Worm (Caenorhabditis elegans) whole organism, L4 larva: ENCODE results near the gene M03C11.3.

ENCODE experiments used
- F26F4.8 ChIP-seq: fragments of 200-800 bp; sonication (Bioruptor generic); conservative IDR thresholded peaks from 2 replicates; pipeline ENCODE4 v1.3.6; 2022; ENCODE audit warnings: missing genetic modification characterization, missing compliant biosample characterization
- T20F7.1 ChIP-seq: fragments of 200-800 bp; sonication (Bioruptor generic); optimal IDR thresholded peaks from 2 replicates; lab custom pipeline; 2018; ENCODE audit warnings: mild to moderate bottlenecking, missing genetic modification characterization, missing compliant biosample characterization
- T26A8.4 ChIP-seq: fragments of 200-800 bp; sonication (Bioruptor generic); IDR thresholded peaks from 2 replicates; pipeline ENCODE4 v1.3.6; 2022; ENCODE audit warnings: missing genetic modification characterization, missing compliant biosample characterization
- Y48G9A.11 ChIP-seq: fragments of 200-800 bp; sonication (Bioruptor generic); IDR thresholded peaks from 2 replicates; pipeline ENCODE4 v1.3.6; 2022; ENCODE audit warnings: missing genetic modification reagents, missing genetic modification characterization, missing compliant biosample characterization
- Y5F2A.4 ChIP-seq: fragments of 200-800 bp; sonication (Bioruptor generic); optimal IDR thresholded peaks from 2 replicates; lab custom pipeline; 2018; ENCODE audit warnings: mild to moderate bottlenecking, missing genetic modification characterization, missing compliant biosample characterization
- Y75B8A.6 ChIP-seq: fragments of 200-800 bp; sonication (Bioruptor generic); IDR thresholded peaks from 2 replicates; pipeline ENCODE4 v1.3.6; 2022; ENCODE audit warnings: missing genetic modification reagents, missing genetic modification characterization, missing compliant biosample characterization
- ZK546.5 ChIP-seq, 2 experiments: sonication (generic microtip); optimal IDR thresholded peaks; 2 replicates each; lab custom pipeline; 2017; ENCODE audit warnings: missing biosample characterization in 2 of 2, missing genetic modification characterization in 2 of 2
- aha-1 ChIP-seq: fragments of 150-350 bp; peaks from one replicate; lab custom pipeline; 2014; ENCODE audit warnings: missing biosample characterization, missing genetic modification characterization
- aly-2 ChIP-seq: sonication (generic microtip); optimal IDR thresholded peaks from 2 replicates; lab custom pipeline; 2018; ENCODE audit warnings: missing biosample characterization, missing genetic modification characterization
- attf-4 ChIP-seq: sonication (generic microtip); optimal IDR thresholded peaks from 3 replicates; lab custom pipeline; 2017; ENCODE audit warnings: missing biosample characterization, missing genetic modification characterization
- ces-1 ChIP-seq: fragments of 150-350 bp; sonication (generic microtip); optimal IDR thresholded peaks from 4 replicates; lab custom pipeline; 2014; ENCODE audit warnings: missing biosample characterization, missing genetic modification reagents, missing genetic modification characterization
- ctbp-1 ChIP-seq: fragments of 200-800 bp; sonication (Bioruptor generic); IDR thresholded peaks from 2 replicates; pipeline ENCODE4 v1.3.6; 2022; ENCODE audit warnings: missing genetic modification reagents, missing genetic modification characterization, missing compliant biosample characterization
- daf-12 ChIP-seq: fragments of 150-350 bp; optimal IDR thresholded peaks from 2 replicates; lab custom pipeline; 2014; ENCODE audit warnings: missing biosample characterization, missing genetic modification reagents, missing genetic modification characterization
- daf-16 ChIP-seq, 3 experiments: sonication (generic microtip); optimal IDR thresholded peaks; 2 replicates each; lab custom pipeline; 2016 to 2017; ENCODE audit warnings: missing genetic modification characterization in 3 of 3, missing genetic modification reagents in 3 of 3, mild to moderate bottlenecking in 2 of 3, missing compliant biosample characterization in 2 of 3, missing biosample characterization in 1 of 3, moderate library complexity in 1 of 3
- dmd-8 ChIP-seq: fragments of 200-800 bp; sonication (Bioruptor generic); IDR thresholded peaks from 2 replicates; pipeline ENCODE4 v1.3.6; 2022; ENCODE audit warnings: missing genetic modification characterization, missing compliant biosample characterization
- dve-1 ChIP-seq: sonication (generic microtip); optimal IDR thresholded peaks from 2 replicates; lab custom pipeline; 2017; ENCODE audit warnings: antibody characterized with exemption, mild to moderate bottlenecking, missing genetic modification characterization, missing compliant biosample characterization; ENCODE audit not compliant: insufficient read depth
- gei-8 ChIP-seq: fragments of 200-800 bp; sonication (Bioruptor generic); optimal IDR thresholded peaks from 2 replicates; lab custom pipeline; 2018; ENCODE audit warnings: mild to moderate bottlenecking, missing genetic modification characterization, missing compliant biosample characterization
- hif-1 ChIP-seq, 2 experiments: sonication (generic microtip); optimal IDR thresholded peaks; 2 replicates each; lab custom pipeline; 2016 to 2017; ENCODE audit warnings: missing compliant biosample characterization in 2 of 2, missing genetic modification characterization in 2 of 2, missing genetic modification reagents in 2 of 2, missing genotype in 2 of 2, mild to moderate bottlenecking in 1 of 2
- hlh-30 ChIP-seq: sonication (generic microtip); optimal IDR thresholded peaks from 2 replicates; lab custom pipeline; 2017; ENCODE audit warnings: antibody characterized with exemption, mild to moderate bottlenecking, missing genetic modification characterization, missing compliant biosample characterization; ENCODE audit not compliant: insufficient read depth
- hmg-1.1 ChIP-seq: fragments of 200-800 bp; sonication (Bioruptor generic); IDR thresholded peaks from 2 replicates; pipeline ENCODE4 v1.3.6; 2022; ENCODE audit warnings: missing genetic modification reagents, missing genetic modification characterization, missing compliant biosample characterization
- jun-1 ChIP-seq: fragments of 150-350 bp; optimal IDR thresholded peaks from 2 replicates; lab custom pipeline; 2014; ENCODE audit warnings: missing biosample characterization, missing genetic modification reagents, missing genetic modification characterization
- lin-38 ChIP-seq: fragments of 200-800 bp; sonication (Bioruptor generic); IDR thresholded peaks from 2 replicates; pipeline ENCODE4 v1.3.6; 2022; ENCODE audit warnings: missing genetic modification reagents, missing genetic modification characterization, missing compliant biosample characterization
- lsy-2 ChIP-seq, 2 experiments: fragments of 150-350 bp in 1 of 2; sonication (generic microtip) in 1 of 2; optimal IDR thresholded peaks; 2 replicates each; lab custom pipeline; 2014 to 2017; ENCODE audit warnings: missing biosample characterization in 2 of 2, missing genetic modification characterization in 2 of 2
- madf-5 ChIP-seq, 2 experiments: fragments of 200-800 bp; sonication (Bioruptor generic); IDR thresholded peaks; 2 replicates each; pipeline ENCODE4 v1.3.6; 2022; ENCODE audit warnings: missing compliant biosample characterization in 2 of 2, missing genetic modification characterization in 2 of 2
- mdl-1 ChIP-seq, 2 experiments: fragments of 150-350 bp in 1 of 2; sonication (generic microtip) in 1 of 2; optimal IDR thresholded peaks; 2 replicates each; lab custom pipeline; 2014 to 2017; ENCODE audit warnings: missing biosample characterization in 2 of 2, missing genetic modification characterization in 2 of 2
- mdt-29 ChIP-seq: fragments of 200-800 bp; sonication (Bioruptor generic); IDR thresholded peaks from 2 replicates; pipeline ENCODE4 v1.3.6; 2022; ENCODE audit warnings: missing genetic modification reagents, missing genetic modification characterization, missing compliant biosample characterization
- mep-1 ChIP-seq: fragments of 150-350 bp; sonication (generic microtip); optimal IDR thresholded peaks from 3 replicates; lab custom pipeline; 2014; ENCODE audit warnings: missing biosample characterization, missing genetic modification characterization
- mes-2 ChIP-seq: sonication (generic microtip); optimal IDR thresholded peaks from 2 replicates; lab custom pipeline; 2016; ENCODE audit warnings: missing genotype, mild to moderate bottlenecking, missing genetic modification characterization, missing compliant biosample characterization; ENCODE audit not compliant: poor library complexity, severe bottlenecking
- mxl-2 ChIP-seq: fragments of 200-800 bp; sonication (Bioruptor generic); conservative IDR thresholded peaks from 2 replicates; pipeline ENCODE4 v1.3.6; 2022; ENCODE audit warnings: missing genetic modification reagents, missing genetic modification characterization, missing compliant biosample characterization
- nhr-102 ChIP-seq: sonication (generic microtip); optimal IDR thresholded peaks from 2 replicates; lab custom pipeline; 2016; ENCODE audit warnings: mild to moderate bottlenecking, missing genetic modification characterization, moderate library complexity, missing compliant biosample characterization
- nhr-11 ChIP-seq: fragments of 150-350 bp; optimal IDR thresholded peaks from 2 replicates; lab custom pipeline; 2014; ENCODE audit warnings: missing biosample characterization, missing genetic modification characterization
- nhr-111 ChIP-seq: fragments of 200-800 bp; sonication (Bioruptor generic); optimal IDR thresholded peaks from 2 replicates; lab custom pipeline; 2018; ENCODE audit warnings: mild to moderate bottlenecking, missing genetic modification characterization, missing compliant biosample characterization
- nhr-237 ChIP-seq: sonication (generic microtip); optimal IDR thresholded peaks from 2 replicates; lab custom pipeline; 2017; ENCODE audit warnings: missing biosample characterization, missing genetic modification characterization
- nhr-48 ChIP-seq: sonication (generic microtip); optimal IDR thresholded peaks from 2 replicates; lab custom pipeline; 2016; ENCODE audit warnings: mild to moderate bottlenecking, missing genetic modification characterization, missing compliant biosample characterization
- nhr-6 ChIP-seq: fragments of 150-350 bp; optimal IDR thresholded peaks from 2 replicates; lab custom pipeline; 2014; ENCODE audit warnings: missing biosample characterization, missing genetic modification characterization
- nhr-76 ChIP-seq: fragments of 150-350 bp; optimal IDR thresholded peaks from 2 replicates; lab custom pipeline; 2014; ENCODE audit warnings: missing biosample characterization, missing genetic modification characterization
- nhr-77 ChIP-seq: fragments of 150-350 bp; optimal IDR thresholded peaks from 2 replicates; lab custom pipeline; 2014; ENCODE audit warnings: missing biosample characterization, missing genetic modification characterization
- set-16 ChIP-seq: fragments of 200-800 bp; sonication (Bioruptor generic); IDR thresholded peaks from 2 replicates; pipeline ENCODE4 v1.3.6; 2022; ENCODE audit warnings: missing genetic modification reagents, missing genetic modification characterization, missing compliant biosample characterization
- snpc-4 ChIP-seq: fragments of 150-350 bp; optimal IDR thresholded peaks from 2 replicates; lab custom pipeline; 2014; ENCODE audit warnings: missing biosample characterization, missing genetic modification characterization
- spr-1 ChIP-seq: sonication (generic microtip); optimal IDR thresholded peaks from 2 replicates; lab custom pipeline; 2016; ENCODE audit warnings: mild to moderate bottlenecking, missing genetic modification characterization, missing compliant biosample characterization
- spr-3 ChIP-seq: fragments of 200-800 bp; sonication (Bioruptor generic); optimal IDR thresholded peaks from 2 replicates; lab custom pipeline; 2018; ENCODE audit warnings: mild to moderate bottlenecking, missing genetic modification characterization, missing compliant biosample characterization
- unc-39 ChIP-seq: sonication (generic microtip); optimal IDR thresholded peaks from 2 replicates; lab custom pipeline; 2017; ENCODE audit warnings: missing biosample characterization, missing genetic modification characterization
- unc-62 ChIP-seq, 3 experiments: fragments of 150-350 bp in 1 of 3; sonication (generic microtip); optimal IDR thresholded peaks in 2 of 3; peaks in 1 of 3; 1 replicate in 1 of 3; 2 replicates in 2 of 3; lab custom pipeline; 2014 to 2017; ENCODE audit warnings: missing biosample characterization in 3 of 3, missing genetic modification characterization in 3 of 3, missing genetic modification reagents in 3 of 3, missing genotype in 1 of 3
- vab-7 ChIP-seq: fragments of 200-800 bp; sonication (Bioruptor generic); IDR thresholded peaks from 2 replicates; pipeline ENCODE4 v1.3.6; 2022; ENCODE audit warnings: missing genetic modification reagents, missing genetic modification characterization, missing compliant biosample characterization
- zip-2 ChIP-seq: fragments of 150-350 bp; optimal IDR thresholded peaks from 2 replicates; lab custom pipeline; 2014; ENCODE audit warnings: missing biosample characterization, missing genetic modification characterization

The M03C11.3 gene

ce11 chrIII:10461164-10461546 lies 56.3 kb downstream of the M03C11.3 start, which contains the start of gene atx-2 (continued):
- no peak for TF ChIP-seq snpc-4 (tag; lab: Kevin White, UChicago)
- no peak for TF ChIP-seq T20F7.1 (GFP tag; lab: Kevin White, UChicago)
- TF ChIP-seq ZK546.5 (tag; optimal IDR thresholded peaks at IDR 0.05; lab: Kevin White, UChicago), result peak in 1 of 2 experiments; percentile 30

ce11 chrIII:10462935-10463548 lies 58.2 kb downstream of the M03C11.3 start:
- no peak for TF ChIP-seq nhr-111 (GFP tag; lab: Kevin White, UChicago)
- TF ChIP-seq zip-2 (tag; lab: Kevin White, UChicago), result no peak
- TF ChIP-seq set-16 (GFP tag; lab: Robert Waterston, UW), result peak; percentile 46; the same call in 1 of the 2 replicates
- TF ChIP-seq spr-3, result no peak
- no peak for TF ChIP-seq daf-12
- no peak for TF ChIP-seq nhr-11 (tag; lab: Kevin White, UChicago)
- no peak for TF ChIP-seq hlh-30
- TF ChIP-seq Y75B8A.6 (GFP tag; lab: Robert Waterston, UW), result no peak
- peak; percentile 56 for TF ChIP-seq aha-1
- TF ChIP-seq aly-2 (tag; lab: Kevin White, UChicago), result no peak
- TF ChIP-seq nhr-76, result no peak
- TF ChIP-seq lin-38 (GFP tag; lab: Robert Waterston, UW), result no peak
- TF ChIP-seq unc-39 (tag; lab: Kevin White, UChicago), result no peak
- TF ChIP-seq ces-1 (GFP tag; lab: Kevin White, UChicago), result no peak
- TF ChIP-seq hmg-1.1 (GFP tag; lab: Robert Waterston, UW), result 0 out of 2 replicates have a peak, but pooled peaks have one; percentile 14
- TF ChIP-seq nhr-77 (tag; lab: Kevin White, UChicago), result no peak

ce11 chrIII:10463653-10464052 lies 58.8 kb downstream of the M03C11.3 start:
- TF ChIP-seq mep-1 (tag; lab: Kevin White, UChicago), result peak; percentile 64
- peak; percentile 8 for TF ChIP-seq nhr-48
- no peak for TF ChIP-seq T20F7.1 (GFP tag; lab: Kevin White, UChicago)
- TF ChIP-seq snpc-4 (tag; lab: Kevin White, UChicago), result no peak
- peak in 1 of 2 experiments; percentile 11 for TF ChIP-seq mdl-1 (tag; optimal IDR thresholded peaks at IDR 0.05; lab: Kevin White, UChicago)
- no peak for TF ChIP-seq madf-5 (GFP tag; IDR thresholded peaks at IDR 0.05; lab: Robert Waterston, UW)
- TF ChIP-seq hlh-30, result peak; percentile 86
- TF ChIP-seq nhr-6 (tag; lab: Kevin White, UChicago), result peak; percentile 14
- TF ChIP-seq hif-1 (tag; optimal IDR thresholded peaks at IDR 0.05; lab: Kevin White, UChicago), result peak in 1 of 2 experiments; percentile 29
- peak in 1 of 2 experiments; percentile 64 for TF ChIP-seq lsy-2 (tag; optimal IDR thresholded peaks at IDR 0.05; lab: Kevin White, UChicago)
- TF ChIP-seq daf-16 (GFP tag; optimal IDR thresholded peaks at IDR 0.05; lab: Kevin White, UChicago), result no peak
- TF ChIP-seq daf-16 (tag; optimal IDR thresholded peaks at IDR 0.05; lab: Kevin White, UChicago), result peak; percentile 95
- TF ChIP-seq dmd-8 (GFP tag; lab: Robert Waterston, UW), result no peak
- no peak for TF ChIP-seq nhr-237 (tag; lab: Kevin White, UChicago)
- no peak for TF ChIP-seq F26F4.8 (GFP tag; lab: Robert Waterston, UW)
- no peak for TF ChIP-seq nhr-102 (tag; lab: Kevin White, UChicago)
- TF ChIP-seq vab-7 (GFP tag; lab: Robert Waterston, UW), result no peak
- peak; percentile 50 for TF ChIP-seq mes-2 (tag; lab: Kevin White, UChicago)
- peak; percentile 30 for TF ChIP-seq spr-1 (tag; lab: Kevin White, UChicago)
- TF ChIP-seq dve-1 (tag; lab: Kevin White, UChicago), result peak; percentile 64
- peak; percentile 10 for TF ChIP-seq nhr-11 (tag; lab: Kevin White, UChicago)
- no peak for TF ChIP-seq mxl-2 (GFP tag; lab: Robert Waterston, UW)
- TF ChIP-seq jun-1 (tag; lab: Kevin White, UChicago), result no peak
- peak; percentile 50 for TF ChIP-seq lin-38 (GFP tag; lab: Robert Waterston, UW)
- peak; percentile 32; the same call in 1 of the 2 replicates for TF ChIP-seq T26A8.4 (GFP tag; lab: Robert Waterston, UW)
- no peak for TF ChIP-seq gei-8
- peak in 1 of 2 experiments; percentile 25 for TF ChIP-seq unc-62 (GFP tag; optimal IDR thresholded peaks at IDR 0.05 in 1 of 2; lab: Kevin White, UChicago)
- TF ChIP-seq unc-62 (tag; optimal IDR thresholded peaks at IDR 0.05; lab: Kevin White, UChicago), result no peak
- TF ChIP-seq Y5F2A.4 (GFP tag; lab: Kevin White, UChicago), result no peak
- TF ChIP-seq Y48G9A.11, result no peak
- peak; percentile 76 for TF ChIP-seq nhr-77 (tag; lab: Kevin White, UChicago)
- no peak for TF ChIP-seq attf-4
- no peak for TF ChIP-seq mdt-29 (GFP tag; lab: Robert Waterston, UW)
- TF ChIP-seq ctbp-1 (GFP tag; lab: Robert Waterston, UW), result no peak
